Fruit fly (Drosophila melanogaster) whole organism, embryonic: Measurements from ENCODE around the gene CecB.

Experiments used
- BEAF-32 ChIP-seq: fragments of 200-800 bp; sonication (Bioruptor generic); optimal IDR thresholded peaks from 3 replicates; lab custom pipeline; 2017; ENCODE audit warnings: missing biosample characterization, missing genetic modification characterization, mild to moderate bottlenecking, moderate library complexity, missing genetic modification reagents
- CG10209 ChIP-seq: fragments of 200-800 bp; sonication (Bioruptor generic); optimal IDR thresholded peaks from 3 replicates; lab custom pipeline; 2017; ENCODE audit warnings: missing biosample characterization, mild to moderate bottlenecking, missing genetic modification characterization, missing genetic modification reagents
- CG12155 ChIP-seq: fragments of 200-800 bp; sonication (Bioruptor generic); optimal IDR thresholded peaks from 3 replicates; lab custom pipeline; 2016; ENCODE audit warnings: missing biosample characterization, missing genetic modification characterization
- CG12769 ChIP-seq: fragments of 200-800 bp; sonication (Bioruptor generic); optimal IDR thresholded peaks from 2 replicates; lab custom pipeline; 2019; ENCODE audit warnings: missing biosample characterization, mild to moderate bottlenecking, missing genetic modification characterization, moderate library complexity
- CG14014 ChIP-seq: fragments of 200-800 bp; sonication (Bioruptor generic); IDR thresholded peaks from 2 replicates; pipeline ENCODE4 v1.3.6; 2022; ENCODE audit warnings: missing biosample characterization, missing genetic modification characterization
- CG14050 ChIP-seq: fragments of 200-800 bp; sonication (Bioruptor generic); IDR thresholded peaks from 3 replicates; pipeline ENCODE4 v1.3.6; 2022; ENCODE audit warnings: missing biosample characterization, missing genetic modification characterization
- CG14965 ChIP-seq: fragments of 200-800 bp; sonication (Bioruptor generic); optimal IDR thresholded peaks from 2 replicates; lab custom pipeline; 2016; ENCODE audit warnings: missing biosample characterization, missing genetic modification characterization, borderline replicate concordance
- CG17912 ChIP-seq: fragments of 200-800 bp; sonication (Bioruptor generic); optimal IDR thresholded peaks from 2 replicates; lab custom pipeline; 2018; ENCODE audit warnings: missing biosample characterization, mild to moderate bottlenecking, missing genetic modification characterization
- CG18764 ChIP-seq: fragments of 200-800 bp; sonication (Bioruptor generic); optimal IDR thresholded peaks from 3 replicates; lab custom pipeline; 2016; ENCODE audit warnings: missing biosample characterization, missing genetic modification characterization
- CG2678 ChIP-seq: fragments of 200-800 bp; sonication (Bioruptor generic); optimal IDR thresholded peaks from 3 replicates; lab custom pipeline; 2019; ENCODE audit warnings: missing biosample characterization, mild to moderate bottlenecking, missing genetic modification characterization, moderate library complexity
- CG31441 ChIP-seq: fragments of 200-800 bp; sonication (Bioruptor generic); IDR thresholded peaks from 2 replicates; pipeline ENCODE4 v1.3.6; 2022; ENCODE audit warnings: missing biosample characterization, missing genetic modification characterization
- CG3163 ChIP-seq: fragments of 200-800 bp; sonication (Bioruptor generic); optimal IDR thresholded peaks from 3 replicates; lab custom pipeline; 2016; ENCODE audit warnings: missing biosample characterization, missing genetic modification characterization
- CG32532 ChIP-seq: fragments of 200-800 bp; sonication (Bioruptor generic); IDR thresholded peaks from 2 replicates; pipeline ENCODE4 v1.3.6; 2022; ENCODE audit warnings: missing biosample characterization, missing genetic modification characterization
- CG33213 ChIP-seq: fragments of 200-800 bp; sonication (Bioruptor generic); optimal IDR thresholded peaks from 3 replicates; lab custom pipeline; 2016; ENCODE audit warnings: missing biosample characterization, missing genetic modification characterization
- CG33557 ChIP-seq: fragments of 200-800 bp; sonication (Bioruptor generic); optimal IDR thresholded peaks from 2 replicates; lab custom pipeline; 2019; ENCODE audit warnings: missing biosample characterization, mild to moderate bottlenecking, missing genetic modification characterization, moderate library complexity
- CG4820 ChIP-seq: fragments of 200-800 bp; sonication (Bioruptor generic); optimal IDR thresholded peaks from 3 replicates; lab custom pipeline; 2016; ENCODE audit warnings: missing biosample characterization, missing genetic modification characterization
- CG6683 ChIP-seq: fragments of 200-800 bp; sonication (Bioruptor generic); optimal IDR thresholded peaks from 2 replicates; lab custom pipeline; 2017; ENCODE audit warnings: missing biosample characterization, mild to moderate bottlenecking, missing genetic modification characterization, missing genetic modification reagents
- CG6689 ChIP-seq: fragments of 200-800 bp; sonication (Bioruptor generic); IDR thresholded peaks from 2 replicates; pipeline ENCODE4 v1.3.6; 2022; ENCODE audit warnings: missing biosample characterization, missing genetic modification characterization
- CG7786 ChIP-seq: fragments of 200-800 bp; sonication (Bioruptor generic); optimal IDR thresholded peaks from 2 replicates; lab custom pipeline; 2016; ENCODE audit warnings: missing biosample characterization, missing genetic modification characterization
- CG8089 ChIP-seq: fragments of 200-800 bp; sonication (Bioruptor generic); optimal IDR thresholded peaks from 3 replicates; lab custom pipeline; 2016; ENCODE audit warnings: missing biosample characterization, missing genetic modification characterization
- CHES-1-like ChIP-seq: fragments of 200-800 bp; sonication (Bioruptor generic); optimal IDR thresholded peaks from 2 replicates; lab custom pipeline; 2016; ENCODE audit warnings: missing biosample characterization, missing genetic modification characterization
- Camta ChIP-seq: fragments of 200-800 bp; sonication (Bioruptor generic); optimal IDR thresholded peaks from 2 replicates; lab custom pipeline; 2016; ENCODE audit warnings: missing biosample characterization, missing genetic modification characterization
- Deaf1 ChIP-seq: fragments of 200-800 bp; optimal IDR thresholded peaks from 3 replicates; lab custom pipeline; 2019; ENCODE audit warnings: missing biosample characterization, mild to moderate bottlenecking, missing genetic modification characterization, moderate library complexity
- Dfd ChIP-seq, 2 experiments: fragments of >200 bp; optimal IDR thresholded peaks; 2 replicates each; lab custom pipeline; 2017; ENCODE audit warnings: missing biosample characterization in 2 of 2, missing genetic modification characterization in 2 of 2
- HLHmδ ChIP-seq: fragments of 200-800 bp; sonication (Bioruptor generic); optimal IDR thresholded peaks from 2 replicates; lab custom pipeline; 2018; ENCODE audit warnings: missing biosample characterization, mild to moderate bottlenecking, missing genetic modification characterization, moderate library complexity
- HmgD ChIP-seq: fragments of 200-800 bp; sonication (Bioruptor generic); optimal IDR thresholded peaks from 3 replicates; lab custom pipeline; 2016; ENCODE audit warnings: missing biosample characterization, missing genetic modification characterization
- MTF-1 ChIP-seq: fragments of 200-800 bp; sonication (Bioruptor generic); optimal IDR thresholded peaks from 2 replicates; lab custom pipeline; 2018; ENCODE audit warnings: missing biosample characterization, mild to moderate bottlenecking, missing genetic modification characterization, borderline replicate concordance
- Max ChIP-seq: fragments of 200-800 bp; sonication (Bioruptor generic); optimal IDR thresholded peaks from 2 replicates; lab custom pipeline; 2016; ENCODE audit warnings: missing biosample characterization, mild to moderate bottlenecking, missing genetic modification characterization
- Mes4 ChIP-seq: fragments of 200-800 bp; sonication (Bioruptor generic); optimal IDR thresholded peaks from 2 replicates; lab custom pipeline; 2016; ENCODE audit warnings: missing biosample characterization, missing genetic modification characterization
- Neu2 ChIP-seq: fragments of 200-800 bp; sonication (Bioruptor generic); optimal IDR thresholded peaks from 3 replicates; lab custom pipeline; 2016; ENCODE audit warnings: missing biosample characterization, missing genetic modification characterization, borderline replicate concordance
- Sry-δ ChIP-seq: fragments of 200-800 bp; sonication (Bioruptor generic); optimal IDR thresholded peaks from 2 replicates; lab custom pipeline; 2016; ENCODE audit warnings: missing biosample characterization, missing genetic modification characterization
- Stat92E ChIP-seq, 3 experiments: fragments of >200 bp in 2 of 3; fragments of 200-800 bp in 1 of 3; sonication (Bioruptor generic) in 1 of 3; optimal IDR thresholded peaks; 2 replicates each; lab custom pipeline; 2017 to 2019; ENCODE audit warnings: missing biosample characterization in 3 of 3, missing genetic modification characterization in 3 of 3, mild to moderate bottlenecking in 1 of 3, moderate library complexity in 1 of 3
- Trl ChIP-seq, 3 experiments: fragments of >200 bp in 2 of 3; fragments of 200-800 bp in 1 of 3; sonication (Bioruptor generic) in 1 of 3; optimal IDR thresholded peaks; 2 replicates in 1 of 3; 3 replicates in 2 of 3; lab custom pipeline; 2016 to 2017; ENCODE audit warnings: missing biosample characterization in 1 of 3, missing genetic modification characterization in 1 of 3
- amos ChIP-seq: fragments of 200-800 bp; sonication (Bioruptor generic); IDR thresholded peaks from 2 replicates; pipeline ENCODE4 v1.3.6; 2022; ENCODE audit warnings: missing biosample characterization, missing genetic modification characterization; ENCODE audit not compliant: partially characterized antibody
- crc ChIP-seq: fragments of 200-800 bp; sonication (Bioruptor generic); optimal IDR thresholded peaks from 2 replicates; lab custom pipeline; 2016; ENCODE audit warnings: missing biosample characterization, missing genetic modification characterization
- fu2 ChIP-seq: fragments of 200-800 bp; sonication (Bioruptor generic); optimal IDR thresholded peaks from 2 replicates; lab custom pipeline; 2016; ENCODE audit warnings: missing biosample characterization, missing genetic modification characterization
- gfzf ChIP-seq: fragments of 200-800 bp; sonication (Bioruptor generic); optimal IDR thresholded peaks from 2 replicates; lab custom pipeline; 2016; ENCODE audit warnings: missing biosample characterization, mild to moderate bottlenecking, missing genetic modification characterization, moderate library complexity
- gt ChIP-seq: fragments of 200-800 bp; sonication (Bioruptor generic); IDR thresholded peaks from 2 replicates; pipeline ENCODE4 v1.3.6; 2022; ENCODE audit warnings: missing biosample characterization, missing genetic modification characterization
- lbe ChIP-seq: fragments of 200-800 bp; sonication (Bioruptor generic); optimal IDR thresholded peaks from 2 replicates; lab custom pipeline; 2016; ENCODE audit warnings: missing biosample characterization, mild to moderate bottlenecking, missing genetic modification characterization
- nau ChIP-seq: fragments of 200-800 bp; sonication (Bioruptor generic); optimal IDR thresholded peaks from 3 replicates; lab custom pipeline; 2017; ENCODE audit warnings: missing biosample characterization, mild to moderate bottlenecking, missing genetic modification characterization, missing genetic modification reagents
- onecut ChIP-seq: fragments of 200-800 bp; sonication (Bioruptor generic); IDR thresholded peaks from 2 replicates; pipeline ENCODE4 v1.3.6; 2022; ENCODE audit warnings: missing biosample characterization, missing genetic modification characterization
- pita ChIP-seq: fragments of 200-800 bp; sonication (Bioruptor generic); optimal IDR thresholded peaks from 2 replicates; lab custom pipeline; 2017; ENCODE audit warnings: missing biosample characterization, mild to moderate bottlenecking, missing genetic modification characterization
- pnt ChIP-seq: fragments of 200-800 bp; sonication (Bioruptor generic); optimal IDR thresholded peaks from 3 replicates; lab custom pipeline; 2016; ENCODE audit warnings: missing biosample characterization, missing genetic modification characterization
- pum ChIP-seq: fragments of 200-800 bp; sonication (Bioruptor generic); optimal IDR thresholded peaks from 2 replicates; lab custom pipeline; 2016; ENCODE audit warnings: missing biosample characterization, missing genetic modification characterization
- rib ChIP-seq: fragments of 200-800 bp; sonication (Bioruptor generic); IDR thresholded peaks from 2 replicates; pipeline ENCODE4 v1.3.6; 2022; ENCODE audit warnings: missing biosample characterization, missing genetic modification characterization
- sisA ChIP-seq: fragments of 200-800 bp; sonication (Bioruptor generic); IDR thresholded peaks from 2 replicates; pipeline ENCODE4 v1.3.6; 2022; ENCODE audit warnings: missing biosample characterization, missing genetic modification characterization
- so ChIP-seq: fragments of 200-800 bp; sonication (Bioruptor generic); IDR thresholded peaks from 3 replicates; pipeline ENCODE4 v1.3.6; 2022; ENCODE audit warnings: missing biosample characterization, missing genetic modification characterization
- trh ChIP-seq: fragments of 200-800 bp; sonication (Bioruptor generic); optimal IDR thresholded peaks from 2 replicates; lab custom pipeline; 2016; ENCODE audit warnings: missing biosample characterization, missing genetic modification characterization
- wor ChIP-seq: fragments of 200-800 bp; sonication (Bioruptor generic); IDR thresholded peaks from 2 replicates; pipeline ENCODE4 v1.3.6; 2022; ENCODE audit warnings: missing biosample characterization, missing genetic modification characterization
- zf30C ChIP-seq: fragments of 200-800 bp; sonication (Bioruptor generic); optimal IDR thresholded peaks from 3 replicates; lab custom pipeline; 2018; ENCODE audit warnings: missing biosample characterization, mild to moderate bottlenecking, missing genetic modification characterization
- zfh2 ChIP-seq: fragments of 200-800 bp; sonication (Bioruptor generic); optimal IDR thresholded peaks from 2 replicates; lab custom pipeline; 2016; ENCODE audit warnings: missing biosample characterization, missing genetic modification characterization

The CecB gene

dm6 chr3R:30189836-30190235 is 23.8 kb downstream of the CecB start (continued):
- TF ChIP-seq CG3163 (GFP tag; lab: Kevin White, UChicago) (no peak), CG6689 (GFP tag; lab: Robert Waterston, UW) (peak; percentile 80), CG32532 (GFP tag; lab: Robert Waterston, UW) (peak; percentile 77), pnt (GFP tag; lab: Kevin White, UChicago) (peak; percentile 66), Mes4 (GFP tag; lab: Kevin White, UChicago) (peak; percentile 44), CG31441 (peak; percentile 87), nau (GFP tag; lab: Kevin White, UChicago) (peak; percentile 60), fu2 (GFP tag; lab: Kevin White, UChicago) (no peak), Sry-δ (GFP tag; lab: Kevin White, UChicago) (no peak), BEAF-32 (GFP tag; lab: Kevin White, UChicago) (no peak), CG12769 (tag; lab: Kevin White, UChicago) (peak; percentile 80), CG17912 (no peak), pita (no peak), zfh2 (GFP tag; lab: Kevin White, UChicago) (peak; percentile 33), CG2678 (tag; lab: Kevin White, UChicago) (peak; percentile 82), Camta (no peak), rib (no peak), Dfd (GFP tag; optimal IDR thresholded peaks at IDR 0.05; lab: Kevin White, UChicago) (no peak), sisA (GFP tag; lab: Robert Waterston, UW) (peak; percentile 82), amos (GFP tag; lab: Robert Waterston, UW) (no peak), MTF-1 (GFP tag; lab: Kevin White, UChicago) (no peak), so (GFP tag; lab: Robert Waterston, UW) (peak; percentile 76; the same call in 2 of the 3 replicates), CG12155 (GFP tag; lab: Kevin White, UChicago) (peak; percentile 54), CG14014 (GFP tag; lab: Robert Waterston, UW) (peak; percentile 79), Stat92E (GFP tag; optimal IDR thresholded peaks at IDR 0.05; lab: Kevin White, UChicago) (no peak), CG33557 (GFP tag; lab: Kevin White, UChicago) (no peak), CG7786 (GFP tag; lab: Kevin White, UChicago) (no peak), HmgD (GFP tag; lab: Kevin White, UChicago) (no peak), pum (GFP tag; lab: Kevin White, UChicago) (peak; percentile 59), CG10209 (GFP tag; lab: Kevin White, UChicago) (peak; percentile 64), zf30C (GFP tag; lab: Kevin White, UChicago) (no peak), CG4820 (GFP tag; lab: Kevin White, UChicago) (peak; percentile 77), CG14050 (GFP tag; lab: Robert Waterston, UW) (peak; percentile 64), CG18764 (GFP tag; lab: Kevin White, UChicago) (peak; percentile 35), CG14965 (no peak), Max (GFP tag; lab: Kevin White, UChicago) (no peak), gt (peak; percentile 42; the same call in 1 of the 2 replicates), CG8089 (GFP tag; lab: Kevin White, UChicago) (no peak), trh (GFP tag; lab: Kevin White, UChicago) (peak; percentile 24), lbe (no peak), onecut (GFP tag; lab: Robert Waterston, UW) (peak; percentile 62), wor (GFP tag; lab: Robert Waterston, UW) (peak; percentile 64; the same call in 1 of the 2 replicates), Trl (optimal IDR thresholded peaks at IDR 0.05; lab: Kevin White, UChicago) (no peak), Trl (GFP tag; optimal IDR thresholded peaks at IDR 0.05; lab: Kevin White, UChicago) (peak; percentile 33), CHES-1-like (GFP tag; lab: Kevin White, UChicago) (peak; percentile 21), Deaf1 (peak; percentile 33), gfzf (GFP tag; lab: Kevin White, UChicago) (no peak), CG33213 (GFP tag; lab: Kevin White, UChicago) (peak; percentile 38), HLHmδ (GFP tag; lab: Kevin White, UChicago) (no peak), crc (GFP tag; lab: Kevin White, UChicago) (peak; percentile 40), Neu2 (GFP tag; lab: Kevin White, UChicago) (no peak), CG6683 (GFP tag; lab: Kevin White, UChicago) (peak; percentile 28)
